Worm (Caenorhabditis elegans): ENCODE measurements around the gene Y73B6BL.29.

DNA sequence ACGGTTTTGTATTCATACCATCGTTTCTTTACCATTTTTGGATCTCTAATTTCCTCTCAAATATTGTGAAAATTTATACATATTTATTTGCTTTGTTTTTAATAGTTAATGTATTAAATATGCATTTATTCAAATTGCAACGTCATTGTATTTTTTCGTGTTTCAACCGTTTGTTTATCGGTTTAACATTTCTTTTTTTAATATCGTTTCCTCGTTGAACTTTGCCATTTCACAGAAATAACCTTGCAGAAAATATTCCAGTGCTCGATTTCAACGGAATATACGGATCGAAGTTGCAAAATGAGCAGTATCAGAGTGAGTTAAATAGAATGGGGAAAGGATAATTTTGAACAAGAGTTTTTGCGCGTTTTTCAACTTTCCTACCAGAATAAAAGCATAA lies 7.6 kb downstream of the Y73B6BL.29 start, which contains the start of gene seu-1:
- TF ChIP-seq W03F9.2 (tag; optimal IDR thresholded peaks at IDR 0.05) = no peak
- no peak for TF ChIP-seq him-1 (tag; optimal IDR thresholded peaks at IDR 0.05)
- no peak for TF ChIP-seq dao-5 (tag; optimal IDR thresholded peaks at IDR 0.05)

Measured in whole organism, L4/young adult.